Fruit fly (Drosophila melanogaster) whole organism, prepupa: Measurements from ENCODE around the gene c11.1.

ENCODE experiments used
- CG11902 ChIP-seq: fragments of 200-800 bp; sonication (Bioruptor generic); optimal IDR thresholded peaks from 3 replicates; lab custom pipeline; 2016; ENCODE audit warnings: missing biosample characterization, missing genetic modification characterization
- CG8119 ChIP-seq: fragments of 200-800 bp; sonication (Bioruptor generic); IDR thresholded peaks from 3 replicates; pipeline ENCODE4 v1.3.6; 2022; ENCODE audit warnings: missing biosample characterization, missing genetic modification characterization
- Hr39 ChIP-seq: fragments of 200-800 bp; sonication (Bioruptor generic); optimal IDR thresholded peaks from 2 replicates; lab custom pipeline; 2016; ENCODE audit warnings: missing biosample characterization, missing genetic modification characterization
- Lpt ChIP-seq: fragments of 200-800 bp; sonication (Bioruptor generic); optimal IDR thresholded peaks from 3 replicates; lab custom pipeline; 2016; ENCODE audit warnings: missing biosample characterization, missing genetic modification characterization
- dac ChIP-seq: fragments of 200-800 bp; sonication (Bioruptor generic); optimal IDR thresholded peaks from 2 replicates; lab custom pipeline; 2017; ENCODE audit warnings: missing biosample characterization, mild to moderate bottlenecking, missing genetic modification characterization
- spab ChIP-seq: fragments of 200-800 bp; sonication (Bioruptor generic); optimal IDR thresholded peaks from 2 replicates; lab custom pipeline; 2017; ENCODE audit warnings: missing biosample characterization, mild to moderate bottlenecking, missing genetic modification characterization, missing genetic modification reagents
- vri ChIP-seq: fragments of 200-800 bp; sonication (Bioruptor generic); optimal IDR thresholded peaks from 3 replicates; lab custom pipeline; 2016; ENCODE audit warnings: missing biosample characterization, mild to moderate bottlenecking, missing genetic modification characterization

dm6 chrX:9255964-9256520 is 26.9 kb downstream of the c11.1 start, which contains the start of gene ric8a:
- TF ChIP-seq spab (GFP tag; lab: Kevin White, UChicago) (no peak), dac (no peak), CG8119 (no peak), Hr39 (no peak), Lpt (no peak), vri (GFP tag; lab: Kevin White, UChicago) (no peak), CG11902 (GFP tag; lab: Kevin White, UChicago) (no peak)
